Worm (Caenorhabditis elegans): Measurements from ENCODE around the gene T19H12.15.

- TF ChIP-seq ztf-18 (tag; optimal IDR thresholded peaks at IDR 0.05) (no peak), unc-62 (GFP tag; optimal IDR thresholded peaks at IDR 0.05) (no peak), madf-8 (GFP tag; conservative IDR thresholded peaks at IDR 0.05) (no peak), hsf-1 (GFP tag; IDR thresholded peaks at IDR 0.05) (no peak), cebp-2 (GFP tag; IDR thresholded peaks at IDR 0.05) (no peak), ztf-3 (GFP tag; optimal IDR thresholded peaks at IDR 0.05) (no peak), ZK185.1 (tag; optimal IDR thresholded peaks at IDR 0.05; ENCODE audit: poor library complexity, severe bottlenecking) (no peak), somi-1 (GFP tag; optimal IDR thresholded peaks at IDR 0.05) (no peak), madf-3 (GFP tag; IDR thresholded peaks at IDR 0.05) (no peak), ztf-22 (GFP tag; optimal IDR thresholded peaks at IDR 0.05) (no peak), F57A8.1 (GFP tag; optimal IDR thresholded peaks at IDR 0.05) (no peak), atf-7 (tag; optimal IDR thresholded peaks at IDR 0.05) (no peak), zfh-2 (GFP tag; conservative IDR thresholded peaks at IDR 0.05) (peak; percentile 81)
These were observed 11.6 kb upstream of the T19H12.15 start for ce11 chrV:4890781-4891180.
